Worm (Caenorhabditis elegans): ENCODE measurements around the gene atgp-1.

ce11 chrIV:17263714-17264113 is 5.4 kb upstream of the atgp-1 start:
- no peak for TF ChIP-seq ceh-19 (GFP tag; optimal IDR thresholded peaks at IDR 0.05)
- TF ChIP-seq tbx-7 (tag; optimal IDR thresholded peaks at IDR 0.05): no peak
- peak; percentile 83 for TF ChIP-seq elt-2 (tag; optimal IDR thresholded peaks at IDR 0.05)
- TF ChIP-seq mec-3 (tag; optimal IDR thresholded peaks at IDR 0.05; ENCODE audit: borderline replicate concordance): no peak
- no peak for TF ChIP-seq pqm-1 (tag; optimal IDR thresholded peaks at IDR 0.05)
